Fruit fly (Drosophila melanogaster): ENCODE measurements around the gene CG4116.

The CG4116 gene

dm6 chrX:3019334-3019978, 47.9 kb downstream of the CG4116 start (continued):
- TF ChIP-seq CG1529 (GFP tag; optimal IDR thresholded peaks at IDR 0.05) (no peak), ab (GFP tag; optimal IDR thresholded peaks at IDR 0.05) (no peak), Dad (GFP tag; optimal IDR thresholded peaks at IDR 0.05) (no peak), fd64A (GFP tag; optimal IDR thresholded peaks at IDR 0.05) (no peak), Poxn (GFP tag; IDR thresholded peaks at IDR 0.05) (no peak), pita (GFP tag; optimal IDR thresholded peaks at IDR 0.05) (no peak), CG2678 (tag; optimal IDR thresholded peaks at IDR 0.05) (peak; percentile 77), CG12769 (tag; optimal IDR thresholded peaks at IDR 0.05) (no peak), CG8290 (GFP tag; optimal IDR thresholded peaks at IDR 0.05) (no peak), CG8290 (tag; optimal IDR thresholded peaks at IDR 0.05) (no peak), wek (GFP tag; optimal IDR thresholded peaks at IDR 0.05) (no peak), phol (tag; optimal IDR thresholded peaks at IDR 0.05) (peak; percentile 56), corto (GFP tag; optimal IDR thresholded peaks at IDR 0.05) (no peak), CG10209 (GFP tag; optimal IDR thresholded peaks at IDR 0.05) (peak; percentile 50), CG3065 (GFP tag; optimal IDR thresholded peaks at IDR 0.05) (no peak), CG12219 (GFP tag; optimal IDR thresholded peaks at IDR 0.05) (peak; percentile 34), ash1 (GFP tag; optimal IDR thresholded peaks at IDR 0.05) (no peak), oc (tag; optimal IDR thresholded peaks at IDR 0.05) (peak; percentile 45), bigmax (GFP tag; optimal IDR thresholded peaks at IDR 0.05) (no peak), CG15073 (GFP tag; optimal IDR thresholded peaks at IDR 0.05) (no peak), CG6854 (GFP tag; optimal IDR thresholded peaks at IDR 0.05) (peak; percentile 25), CG9727 (GFP tag; optimal IDR thresholded peaks at IDR 0.05) (no peak), stc (GFP tag; IDR thresholded peaks at IDR 0.05) (peak; percentile 55), az2 (GFP tag; optimal IDR thresholded peaks at IDR 0.05) (peak; percentile 30), CG13894 (tag; optimal IDR thresholded peaks at IDR 0.05) (peak; percentile 87), CG5245 (GFP tag; optimal IDR thresholded peaks at IDR 0.05) (no peak), zen (tag; optimal IDR thresholded peaks at IDR 0.05) (no peak), CG4424 (GFP tag; optimal IDR thresholded peaks at IDR 0.05) (peak; percentile 47), CG16813 (GFP tag; IDR thresholded peaks at IDR 0.05; ENCODE audit: partially characterized antibody) (no peak), Trl (optimal IDR thresholded peaks at IDR 0.05) (no peak), Trl (GFP tag; optimal IDR thresholded peaks at IDR 0.05) (no peak), CG18619 (GFP tag; optimal IDR thresholded peaks at IDR 0.05) (peak; percentile 18), CG12942 (GFP tag; optimal IDR thresholded peaks at IDR 0.05) (no peak), CG30020 (tag; optimal IDR thresholded peaks at IDR 0.05) (no peak), CG17328 (GFP tag; IDR thresholded peaks at IDR 0.05) (peak; percentile 44; the same call in 1 of the 2 replicates), CG31441 (GFP tag; IDR thresholded peaks at IDR 0.05) (peak; percentile 76), CG11247 (GFP tag; IDR thresholded peaks at IDR 0.05) (no peak), chn (GFP tag; optimal IDR thresholded peaks at IDR 0.05) (no peak), CG17829 (tag; optimal IDR thresholded peaks at IDR 0.05) (peak; percentile 13), CG5180 (GFP tag; optimal IDR thresholded peaks at IDR 0.05) (peak; percentile 39), CG8359 (GFP tag; optimal IDR thresholded peaks at IDR 0.05; ENCODE audit: borderline replicate concordance) (no peak), repo (GFP tag; optimal IDR thresholded peaks at IDR 0.05) (no peak), CG10959 (GFP tag; IDR thresholded peaks at IDR 0.05) (no peak), Gug (GFP tag; IDR thresholded peaks at IDR 0.05) (peak; percentile 33; the same call in 1 of the 4 replicates), schlank (tag; optimal IDR thresholded peaks at IDR 0.05) (no peak), CG6791 (GFP tag; IDR thresholded peaks at IDR 0.05; ENCODE audit: partially characterized antibody) (no peak), CG15479 (GFP tag; optimal IDR thresholded peaks at IDR 0.05) (no peak), CG10147 (GFP tag; optimal IDR thresholded peaks at IDR 0.05) (peak; percentile 46), CTCF (GFP tag; optimal IDR thresholded peaks at IDR 0.05) (no peak), CG17568 (GFP tag; optimal IDR thresholded peaks at IDR 0.05) (no peak), inv (GFP tag; IDR thresholded peaks at IDR 0.05; ENCODE audit: partially characterized antibody) (no peak)
